Fruit fly (Drosophila melanogaster) whole organism, embryonic: ENCODE results near the gene ph-d.

Source experiments
- ATbp ChIP-seq: fragments of 200-800 bp; sonication (Bioruptor generic); optimal IDR thresholded peaks from 2 replicates; lab custom pipeline; 2017; ENCODE audit warnings: missing biosample characterization, mild to moderate bottlenecking, missing genetic modification characterization, missing genetic modification reagents
- CG10147 ChIP-seq: fragments of 200-800 bp; sonication (Bioruptor generic); optimal IDR thresholded peaks from 2 replicates; lab custom pipeline; 2019; ENCODE audit warnings: missing biosample characterization, mild to moderate bottlenecking, missing genetic modification characterization, moderate library complexity
- CG10267 ChIP-seq: fragments of 200-800 bp; sonication (Bioruptor generic); optimal IDR thresholded peaks from 2 replicates; lab custom pipeline; 2018; ENCODE audit warnings: missing biosample characterization, mild to moderate bottlenecking, missing genetic modification characterization, moderate library complexity
- CG12104 ChIP-seq: fragments of 200-800 bp; sonication (Bioruptor generic); optimal IDR thresholded peaks from 3 replicates; lab custom pipeline; 2016; ENCODE audit warnings: missing biosample characterization, missing genetic modification characterization
- CG12391 ChIP-seq: fragments of 200-800 bp; sonication (Bioruptor generic); optimal IDR thresholded peaks from 3 replicates; lab custom pipeline; 2018; ENCODE audit warnings: missing biosample characterization, mild to moderate bottlenecking, missing genetic modification characterization, moderate library complexity
- CG12744 ChIP-seq: fragments of 200-800 bp; sonication (Bioruptor generic); optimal IDR thresholded peaks from 2 replicates; lab custom pipeline; 2016; ENCODE audit warnings: missing biosample characterization, missing genetic modification characterization
- CG12942 ChIP-seq: fragments of 200-800 bp; sonication (Bioruptor generic); optimal IDR thresholded peaks from 3 replicates; lab custom pipeline; 2016; ENCODE audit warnings: missing biosample characterization, missing genetic modification characterization
- CG13296 ChIP-seq: fragments of 200-800 bp; sonication (Bioruptor generic); optimal IDR thresholded peaks from 3 replicates; lab custom pipeline; 2018; ENCODE audit warnings: missing biosample characterization, mild to moderate bottlenecking, missing genetic modification characterization
- CG14050 ChIP-seq: fragments of 200-800 bp; sonication (Bioruptor generic); IDR thresholded peaks from 3 replicates; pipeline ENCODE4 v1.3.6; 2022; ENCODE audit warnings: missing biosample characterization, missing genetic modification characterization
- CG1603 ChIP-seq: fragments of 200-800 bp; sonication (Bioruptor generic); optimal IDR thresholded peaks from 2 replicates; lab custom pipeline; 2019; ENCODE audit warnings: missing biosample characterization, mild to moderate bottlenecking, missing genetic modification characterization, moderate library complexity
- CG18599 ChIP-seq: fragments of 200-800 bp; sonication (Bioruptor generic); optimal IDR thresholded peaks from 3 replicates; lab custom pipeline; 2017; ENCODE audit warnings: missing biosample characterization, missing genetic modification characterization, mild to moderate bottlenecking, moderate library complexity, missing genetic modification reagents
- CG2678 ChIP-seq: fragments of 200-800 bp; sonication (Bioruptor generic); optimal IDR thresholded peaks from 3 replicates; lab custom pipeline; 2019; ENCODE audit warnings: missing biosample characterization, mild to moderate bottlenecking, missing genetic modification characterization, moderate library complexity
- CG33557 ChIP-seq: fragments of 200-800 bp; sonication (Bioruptor generic); optimal IDR thresholded peaks from 2 replicates; lab custom pipeline; 2019; ENCODE audit warnings: missing biosample characterization, mild to moderate bottlenecking, missing genetic modification characterization, moderate library complexity
- CG34376 ChIP-seq: fragments of 200-800 bp; sonication (Bioruptor generic); optimal IDR thresholded peaks from 2 replicates; lab custom pipeline; 2018; ENCODE audit warnings: missing biosample characterization, mild to moderate bottlenecking, missing genetic modification characterization
- CG5953 ChIP-seq: fragments of 200-800 bp; sonication (Bioruptor generic); IDR thresholded peaks from 2 replicates; pipeline ENCODE4 v1.3.6; 2022; ENCODE audit warnings: missing biosample characterization, missing genetic modification characterization
- CG6683 ChIP-seq: fragments of 200-800 bp; sonication (Bioruptor generic); optimal IDR thresholded peaks from 2 replicates; lab custom pipeline; 2017; ENCODE audit warnings: missing biosample characterization, mild to moderate bottlenecking, missing genetic modification characterization, missing genetic modification reagents
- CG6765 ChIP-seq: fragments of 200-800 bp; sonication (Bioruptor generic); optimal IDR thresholded peaks from 3 replicates; lab custom pipeline; 2017; ENCODE audit warnings: missing biosample characterization, mild to moderate bottlenecking, missing genetic modification characterization
- CG7556 ChIP-seq: fragments of 200-800 bp; sonication (Bioruptor generic); optimal IDR thresholded peaks from 2 replicates; lab custom pipeline; 2017; ENCODE audit warnings: missing biosample characterization, mild to moderate bottlenecking, missing genetic modification characterization
- CG7745 ChIP-seq: fragments of 200-800 bp; sonication (Bioruptor generic); optimal IDR thresholded peaks from 2 replicates; lab custom pipeline; 2018; ENCODE audit warnings: missing biosample characterization, mild to moderate bottlenecking, missing genetic modification characterization, moderate library complexity
- CG7928 ChIP-seq: fragments of 200-800 bp; sonication (Bioruptor generic); optimal IDR thresholded peaks from 2 replicates; lab custom pipeline; 2017; ENCODE audit warnings: missing biosample characterization, mild to moderate bottlenecking, missing genetic modification characterization
- CG8359 ChIP-seq: fragments of 200-800 bp; sonication (Bioruptor generic); optimal IDR thresholded peaks from 2 replicates; lab custom pipeline; 2017; ENCODE audit warnings: missing biosample characterization, mild to moderate bottlenecking, missing genetic modification characterization, borderline replicate concordance
- CG8478 ChIP-seq: fragments of >200 bp; optimal IDR thresholded peaks from 2 replicates; lab custom pipeline; 2018
- CG8944 ChIP-seq: fragments of 200-800 bp; sonication (Bioruptor generic); optimal IDR thresholded peaks from 3 replicates; lab custom pipeline; 2016; ENCODE audit warnings: missing biosample characterization, missing genetic modification characterization
- Chrac-16 ChIP-seq: fragments of 200-800 bp; sonication (Bioruptor generic); optimal IDR thresholded peaks from 3 replicates; lab custom pipeline; 2016; ENCODE audit warnings: missing biosample characterization, missing genetic modification characterization
- D19A ChIP-seq: fragments of 200-800 bp; optimal IDR thresholded peaks from 3 replicates; lab custom pipeline; 2019; ENCODE audit warnings: missing biosample characterization, mild to moderate bottlenecking, missing genetic modification characterization, moderate library complexity
- Dip3 ChIP-seq: fragments of 200-800 bp; sonication (Bioruptor generic); optimal IDR thresholded peaks from 3 replicates; lab custom pipeline; 2016; ENCODE audit warnings: missing biosample characterization, missing genetic modification characterization
- Lpt ChIP-seq: fragments of >200 bp; optimal IDR thresholded peaks from 2 replicates; lab custom pipeline; 2018; ENCODE audit warnings: missing biosample characterization, missing genetic modification characterization
- Mad ChIP-seq: fragments of 200-800 bp; sonication (Bioruptor generic); optimal IDR thresholded peaks from 2 replicates; lab custom pipeline; 2016; ENCODE audit warnings: missing biosample characterization, missing genetic modification characterization
- PHDP ChIP-seq: fragments of 200-800 bp; sonication (Bioruptor generic); optimal IDR thresholded peaks from 3 replicates; lab custom pipeline; 2018; ENCODE audit warnings: missing biosample characterization, mild to moderate bottlenecking, missing genetic modification characterization, moderate library complexity
- Ptx1 ChIP-seq: fragments of 200-800 bp; sonication (Bioruptor generic); IDR thresholded peaks from 2 replicates; pipeline ENCODE4 v1.3.6; 2022; ENCODE audit warnings: missing biosample characterization, missing genetic modification characterization
- Ravus ChIP-seq: fragments of 200-800 bp; sonication (Bioruptor generic); IDR thresholded peaks from 2 replicates; pipeline ENCODE4 v1.3.6; 2022; ENCODE audit warnings: missing biosample characterization, missing genetic modification characterization
- Sox102F ChIP-seq: fragments of 200-800 bp; sonication (Bioruptor generic); optimal IDR thresholded peaks from 2 replicates; lab custom pipeline; 2018; ENCODE audit warnings: missing biosample characterization, mild to moderate bottlenecking, missing genetic modification characterization, moderate library complexity
- Taf1 ChIP-seq: fragments of 200-800 bp; sonication (Bioruptor generic); IDR thresholded peaks from 2 replicates; pipeline ENCODE4 v1.3.6; 2022; ENCODE audit warnings: missing biosample characterization, missing genetic modification characterization
- Tbp ChIP-seq: fragments of >200 bp; optimal IDR thresholded peaks from 2 replicates; lab custom pipeline; 2018; ENCODE audit warnings: missing biosample characterization, missing genetic modification characterization
- bbx ChIP-seq: fragments of 200-800 bp; sonication (Bioruptor generic); IDR thresholded peaks from 2 replicates; pipeline ENCODE4 v1.3.6; 2022; ENCODE audit warnings: missing biosample characterization, missing genetic modification characterization; ENCODE audit not compliant: partially characterized antibody
- crc ChIP-seq: fragments of 200-800 bp; sonication (Bioruptor generic); optimal IDR thresholded peaks from 2 replicates; lab custom pipeline; 2016; ENCODE audit warnings: missing biosample characterization, missing genetic modification characterization
- crp ChIP-seq, 2 experiments: fragments of 200-800 bp; sonication (Bioruptor generic); optimal IDR thresholded peaks; 2 replicates in 1 of 2; 3 replicates in 1 of 2; lab custom pipeline; 2017; ENCODE audit warnings: missing biosample characterization in 2 of 2, missing genetic modification characterization in 2 of 2, mild to moderate bottlenecking in 1 of 2, moderate library complexity in 1 of 2
- da ChIP-seq: fragments of 200-800 bp; sonication (Bioruptor generic); optimal IDR thresholded peaks from 2 replicates; lab custom pipeline; 2016; ENCODE audit warnings: missing biosample characterization, missing genetic modification characterization
- gsb-n ChIP-seq: fragments of 200-800 bp; sonication (Bioruptor generic); optimal IDR thresholded peaks from 3 replicates; lab custom pipeline; 2018; ENCODE audit warnings: missing biosample characterization, mild to moderate bottlenecking, missing genetic modification characterization
- hkb ChIP-seq, 2 experiments: fragments of 200-800 bp in 1 of 2; fragments of >200 bp in 1 of 2; sonication (Bioruptor generic) in 1 of 2; IDR thresholded peaks in 1 of 2; optimal IDR thresholded peaks in 1 of 2; 2 replicates each; pipeline versions ENCODE4 v1.3.6 to Lab custom; 2017 to 2022; ENCODE audit warnings: missing biosample characterization in 1 of 2, missing genetic modification characterization in 1 of 2
- inv ChIP-seq: fragments of 200-800 bp; sonication (Bioruptor generic); IDR thresholded peaks from 2 replicates; pipeline ENCODE4 v1.3.6; 2022; ENCODE audit warnings: missing biosample characterization, missing genetic modification characterization; ENCODE audit not compliant: partially characterized antibody
- knrl ChIP-seq: fragments of 200-800 bp; sonication (Bioruptor generic); IDR thresholded peaks from 3 replicates; pipeline ENCODE4 v1.3.6; 2022; ENCODE audit warnings: missing biosample characterization, missing genetic modification characterization; ENCODE audit not compliant: partially characterized antibody
- lmd ChIP-seq: fragments of 200-800 bp; sonication (Bioruptor generic); IDR thresholded peaks from 2 replicates; pipeline ENCODE4 v1.3.6; 2022; ENCODE audit warnings: missing biosample characterization, missing genetic modification characterization
- run ChIP-seq: fragments of 200-800 bp; sonication (Bioruptor generic); optimal IDR thresholded peaks from 3 replicates; lab custom pipeline; 2018; ENCODE audit warnings: missing biosample characterization, mild to moderate bottlenecking, missing genetic modification characterization
- sens-2 ChIP-seq: fragments of 200-800 bp; sonication (Bioruptor generic); IDR thresholded peaks from 2 replicates; pipeline ENCODE4 v1.3.6; 2022; ENCODE audit warnings: missing biosample characterization, missing genetic modification characterization
- tgo ChIP-seq: fragments of 200-800 bp; sonication (Bioruptor generic); IDR thresholded peaks from 3 replicates; pipeline ENCODE4 v1.3.6; 2022; ENCODE audit warnings: missing biosample characterization, missing genetic modification characterization
- tio ChIP-seq: fragments of 200-800 bp; sonication (Bioruptor generic); optimal IDR thresholded peaks from 2 replicates; lab custom pipeline; 2017; ENCODE audit warnings: missing biosample characterization, missing genetic modification characterization, inconsistent platforms
- toy ChIP-seq: fragments of 200-800 bp; sonication (Bioruptor generic); IDR thresholded peaks from 2 replicates; pipeline ENCODE4 v1.3.6; 2022; ENCODE audit warnings: missing biosample characterization, missing genetic modification characterization
- wdn ChIP-seq: fragments of 200-800 bp; sonication (Bioruptor generic); IDR thresholded peaks from 2 replicates; pipeline ENCODE4 v1.3.6; 2022; ENCODE audit warnings: missing biosample characterization, missing genetic modification characterization
- zen2 ChIP-seq: fragments of 200-800 bp; sonication (Bioruptor generic); IDR thresholded peaks from 3 replicates; pipeline ENCODE4 v1.3.6; 2022; ENCODE audit warnings: missing biosample characterization, missing genetic modification characterization; ENCODE audit not compliant: partially characterized antibody

Gene ph-d

dm6 chrX:2083109-2083508, 40.0 kb downstream of the ph-d start (continued):
- peak; percentile 55 for TF ChIP-seq CG7928
- TF ChIP-seq Tbp (GFP tag; lab: Kevin White, UChicago) = no peak
- no peak for TF ChIP-seq CG7745 (tag; lab: Kevin White, UChicago)
- TF ChIP-seq CG2678 = peak; percentile 69
- peak; percentile 78 for TF ChIP-seq lmd (GFP tag; lab: Robert Waterston, UW)
- TF ChIP-seq Lpt = no peak
- no peak for TF ChIP-seq CG7556 (GFP tag; lab: Kevin White, UChicago)
- no peak for TF ChIP-seq CG12942 (GFP tag; lab: Kevin White, UChicago)
- peak; percentile 66 for TF ChIP-seq Dip3 (GFP tag; lab: Kevin White, UChicago)
- TF ChIP-seq CG10267 = no peak
- TF ChIP-seq CG8359 = no peak
- no peak for TF ChIP-seq da (GFP tag; lab: Kevin White, UChicago)
- TF ChIP-seq CG13296 (GFP tag; lab: Kevin White, UChicago) = peak; percentile 36
- TF ChIP-seq CG6765 (GFP tag; lab: Kevin White, UChicago) = no peak
- TF ChIP-seq ATbp (GFP tag; lab: Kevin White, UChicago) = no peak
- TF ChIP-seq gsb-n = no peak
- no peak for TF ChIP-seq D19A
- TF ChIP-seq bbx (GFP tag; lab: Robert Waterston, UW) = no peak
- TF ChIP-seq wdn (GFP tag; lab: Robert Waterston, UW) = peak; percentile 61; the same call in 1 of the 2 replicates
- peak; percentile 53 for TF ChIP-seq CG1603 (tag; lab: Kevin White, UChicago)
- TF ChIP-seq toy (GFP tag; lab: Robert Waterston, UW) = peak; percentile 64; the same call in 1 of the 2 replicates
- peak; percentile 17 for TF ChIP-seq CG12391 (tag; lab: Kevin White, UChicago)
- TF ChIP-seq CG18599 (GFP tag; lab: Kevin White, UChicago) = peak; percentile 82
- TF ChIP-seq Ravus (GFP tag; lab: Robert Waterston, UW) = peak; percentile 23
- TF ChIP-seq Chrac-16 (GFP tag; lab: Kevin White, UChicago) = peak; percentile 48
- peak; percentile 62 for TF ChIP-seq PHDP (tag; lab: Kevin White, UChicago)
- TF ChIP-seq CG14050 (GFP tag; lab: Robert Waterston, UW) = peak; percentile 28; the same call in 1 of the 3 replicates
- no peak for TF ChIP-seq CG33557 (GFP tag; lab: Kevin White, UChicago)
- TF ChIP-seq run = no peak
- TF ChIP-seq Sox102F (GFP tag; lab: Kevin White, UChicago) = peak; percentile 25
- TF ChIP-seq CG12104 (GFP tag; lab: Kevin White, UChicago) = no peak
- TF ChIP-seq zen2 (GFP tag; lab: Robert Waterston, UW) = no peak
- TF ChIP-seq hkb (optimal IDR thresholded peaks at IDR 0.05; lab: Kevin White, UChicago) = no peak
- TF ChIP-seq hkb (GFP tag; IDR thresholded peaks at IDR 0.05; lab: Robert Waterston, UW) = no peak; the same call in 1 of the 2 replicates
- TF ChIP-seq sens-2 (GFP tag; lab: Robert Waterston, UW) = no peak
- no peak for TF ChIP-seq crc (GFP tag; lab: Kevin White, UChicago)
- no peak for TF ChIP-seq tio (GFP tag; lab: Kevin White, UChicago)
- TF ChIP-seq CG6683 = no peak
- TF ChIP-seq CG8944 (GFP tag; lab: Kevin White, UChicago) = peak; percentile 29
- peak; percentile 64 for TF ChIP-seq Ptx1 (GFP tag; lab: Robert Waterston, UW)
- TF ChIP-seq CG12744 = no peak
- peak; percentile 69 for TF ChIP-seq Taf1
- TF ChIP-seq CG8478 (lab: Kevin White, UChicago) = no peak
- TF ChIP-seq inv = no peak
- TF ChIP-seq CG5953 (GFP tag; lab: Robert Waterston, UW) = no peak
- peak; percentile 13 for TF ChIP-seq CG10147
- no peak for TF ChIP-seq knrl (GFP tag; lab: Robert Waterston, UW)
- TF ChIP-seq CG34376 (GFP tag; lab: Kevin White, UChicago) = no peak
- peak; percentile 41; the same call in 2 of the 3 replicates for TF ChIP-seq tgo (GFP tag; lab: Robert Waterston, UW)
- TF ChIP-seq crp (GFP tag; optimal IDR thresholded peaks at IDR 0.05; lab: Kevin White, UChicago) = no peak
- peak; percentile 11 for TF ChIP-seq Mad (GFP tag; lab: Kevin White, UChicago)
